Fruit fly (Drosophila melanogaster) S2 (cell line): ENCODE measurements around the gene CG5645.

ENCODE experiments used
- CG8478 ChIP-seq: fragments of >200 bp; optimal IDR thresholded peaks from 2 replicates; lab custom pipeline; 2018
- CTCF ChIP-seq, 2 experiments: fragments of >200 bp; optimal IDR thresholded peaks; 2 replicates each; lab custom pipeline; 2018

DNA sequence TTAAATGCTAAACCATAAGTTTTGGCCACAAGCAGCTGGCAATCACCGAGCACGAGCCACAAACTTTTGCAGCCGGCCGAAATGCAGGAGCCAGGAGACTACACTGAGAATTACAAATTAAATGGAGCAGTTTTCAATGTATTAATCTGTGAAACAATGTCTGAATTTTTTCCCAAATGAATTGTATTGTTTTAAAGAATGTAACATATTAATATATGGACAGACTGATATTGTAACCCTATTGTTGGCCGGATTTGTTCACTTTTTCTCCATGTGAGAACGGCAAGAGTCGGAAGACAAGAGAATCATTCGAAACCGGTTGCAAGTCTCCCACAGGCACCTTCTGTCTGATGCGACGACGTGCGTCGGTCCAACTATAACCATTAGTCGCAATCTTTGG, 21.4 kb downstream of the CG5645 start:
- no peak for TF ChIP-seq CG8478
- no peak for TF ChIP-seq CTCF (optimal IDR thresholded peaks at IDR 0.05; lab: Kevin White, UChicago)
